Worm (Caenorhabditis elegans): Measurements from ENCODE around the gene srsx-39.

DNA sequence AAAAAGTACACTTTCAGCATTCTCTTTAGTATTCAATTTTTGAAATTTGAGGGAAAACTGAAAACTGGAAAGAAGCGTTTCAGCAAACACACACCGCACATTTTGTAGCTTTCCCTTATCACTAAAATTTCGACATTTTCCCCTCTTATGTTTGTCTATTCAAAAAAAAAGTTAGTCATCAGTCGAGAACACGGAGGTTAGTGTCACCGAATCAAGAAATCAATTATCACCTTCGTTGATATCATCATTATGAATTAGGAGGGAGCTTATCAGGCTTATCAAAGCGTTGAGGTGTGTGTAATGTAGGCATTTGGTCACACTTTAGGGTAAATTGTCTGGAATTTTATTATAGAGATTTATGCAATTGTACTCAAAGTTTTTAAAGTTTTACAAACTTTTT is 42.0 kb upstream of the srsx-39 start, which contains the start of gene cpr-3:
- TF ChIP-seq lin-13 (GFP tag; optimal IDR thresholded peaks at IDR 0.05) (no peak), nhr-20 (tag; optimal IDR thresholded peaks at IDR 0.05) (peak; percentile 52), nhr-237 (tag; optimal IDR thresholded peaks at IDR 0.05) (no peak), dpl-1 (GFP tag; optimal IDR thresholded peaks at IDR 0.05) (no peak), ama-1 (optimal IDR thresholded peaks at IDR 0.05) (no peak), ztf-11 (tag; optimal IDR thresholded peaks at IDR 0.05) (no peak), lin-15B (tag; optimal IDR thresholded peaks at IDR 0.05) (no peak), nhr-85 (tag) (no peak), isw-1 (GFP tag; IDR thresholded peaks at IDR 0.05) (no peak), snpc-4 (tag; optimal IDR thresholded peaks at IDR 0.05) (no peak), pax-3 (tag; optimal IDR thresholded peaks at IDR 0.05) (peak; percentile 88), elt-3 (tag; optimal IDR thresholded peaks at IDR 0.05) (no peak), nhr-76 (tag; optimal IDR thresholded peaks at IDR 0.05) (no peak), ceh-90 (tag; optimal IDR thresholded peaks at IDR 0.05) (no peak)

Data from whole organism, L1 larva.